Worm (Caenorhabditis elegans): ENCODE measurements around the gene F49F1.5.

The F49F1.5 gene

ce11 chrIV:4074610-4075009, 45.6 kb downstream of the F49F1.5 start, which contains the start of gene W03D2.9 (continued):
- no peak for TF ChIP-seq spr-1 (tag; optimal IDR thresholded peaks at IDR 0.05)
- TF ChIP-seq nhr-10 (tag; optimal IDR thresholded peaks at IDR 0.05), result no peak
- TF ChIP-seq lsy-2 (tag; optimal IDR thresholded peaks at IDR 0.05), result no peak

ce11 chrIV:4072027-4072426, 48.2 kb downstream of the F49F1.5 start, which contains the start of gene pqn-75:
pqn-75 (plus strand) TSS chrIV:4072327.
- TF ChIP-seq pha-4 (GFP tag; IDR thresholded peaks at IDR 0.05), result no peak
- TF ChIP-seq pha-4 (tag; optimal IDR thresholded peaks at IDR 0.05), result no peak
- no peak for TF ChIP-seq nhr-41 (GFP tag; IDR thresholded peaks at IDR 0.05)
- no peak for TF ChIP-seq Y105C5A.15 (GFP tag; IDR thresholded peaks at IDR 0.05)
- TF ChIP-seq ztf-7 (tag; optimal IDR thresholded peaks at IDR 0.05), result no peak
- no peak for TF ChIP-seq cey-2 (tag; optimal IDR thresholded peaks at IDR 0.05; ENCODE audit: borderline replicate concordance, insufficient read depth)

- TF ChIP-seq mep-1 (tag; optimal IDR thresholded peaks at IDR 0.05) (no peak), lin-38 (GFP tag; IDR thresholded peaks at IDR 0.05) (no peak), rbr-2 (tag; optimal IDR thresholded peaks at IDR 0.05) (no peak), mes-2 (tag; optimal IDR thresholded peaks at IDR 0.05; ENCODE audit: poor library complexity, severe bottlenecking) (no peak), ZK337.2 (GFP tag; IDR thresholded peaks at IDR 0.05) (no peak)
These were observed 49.4 kb downstream of the F49F1.5 start for ce11 chrIV:4070810-4071209.

Data from whole organism, L4 larva.